Worm (Caenorhabditis elegans): ENCODE data around the gene F28F8.9.
A peak's percentile ranks its signal among the peaks of the same experiment; 100 is the strongest.

F28F8.9 gene

ce11 chrV:15563477-15563876 lies 15.0 kb downstream of the F28F8.9 start:
- TF ChIP-seq sup-37 (GFP tag; optimal IDR thresholded peaks at IDR 0.05) (no peak), fkh-10 (GFP tag; optimal IDR thresholded peaks at IDR 0.05) (peak; percentile 81)

ce11 chrV:15562541-15562940 lies 15.9 kb downstream of the F28F8.9 start:
- TF ChIP-seq lin-39 (tag; optimal IDR thresholded peaks at IDR 0.05) (no peak), egl-13 (tag; optimal IDR thresholded peaks at IDR 0.05) (no peak), aly-2 (tag; optimal IDR thresholded peaks at IDR 0.05) (no peak), unc-62 (GFP tag; optimal IDR thresholded peaks at IDR 0.05) (no peak), sptf-1 (tag; optimal IDR thresholded peaks at IDR 0.05) (no peak), nhr-28 (tag; optimal IDR thresholded peaks at IDR 0.05) (no peak), nhr-237 (tag; optimal IDR thresholded peaks at IDR 0.05) (no peak), grh-1 (GFP tag; IDR thresholded peaks at IDR 0.05) (no peak), mep-1 (tag; optimal IDR thresholded peaks at IDR 0.05) (no peak), C04F5.9 (tag; optimal IDR thresholded peaks at IDR 0.05) (no peak)

DNA sequence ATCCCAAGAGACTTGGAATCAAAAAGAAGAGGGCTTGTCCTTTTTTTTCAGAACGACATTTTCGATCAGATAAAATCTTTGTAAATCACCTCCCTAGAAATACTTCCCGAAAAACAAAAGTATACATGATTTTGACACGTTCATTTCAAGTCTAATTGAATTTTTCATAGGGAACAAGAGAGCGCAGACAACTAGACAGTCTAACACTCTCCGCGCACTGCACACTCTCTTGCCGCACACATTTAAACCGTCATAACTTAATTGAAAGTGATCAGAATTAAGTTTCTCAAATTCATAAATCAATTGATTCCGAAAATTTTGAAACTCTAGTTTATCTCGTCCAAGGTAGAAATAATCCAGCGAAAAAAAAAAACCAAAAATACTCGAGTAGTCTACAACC lies 18.7 kb downstream of the F28F8.9 start:
- no peak for TF ChIP-seq efl-1 (optimal IDR thresholded peaks at IDR 0.05)
- peak in 1 of 2 experiments; percentile 51 for TF ChIP-seq efl-1 (GFP tag; optimal IDR thresholded peaks at IDR 0.05 in 1 of 2)
- TF ChIP-seq lsy-2 (tag; optimal IDR thresholded peaks at IDR 0.05): no peak

- TF ChIP-seq sptf-1 (tag; optimal IDR thresholded peaks at IDR 0.05): no peak
- no peak for TF ChIP-seq efl-1 (optimal IDR thresholded peaks at IDR 0.05)
- TF ChIP-seq efl-1 (GFP tag; optimal IDR thresholded peaks at IDR 0.05 in 1 of 2): peak in 1 of 2 experiments; percentile 33
Observed at ce11 chrV:15559047-15559446, 19.4 kb downstream of the F28F8.9 start, which contains the start of gene acr-18. Gene acr-18, minus strand, starts transcription at chrV:15559147.

- TF ChIP-seq nhr-19 (GFP tag; conservative IDR thresholded peaks at IDR 0.05): peak; percentile 45
- TF ChIP-seq irx-1 (tag; optimal IDR thresholded peaks at IDR 0.05): no peak
- TF ChIP-seq lir-3 (tag; optimal IDR thresholded peaks at IDR 0.05; ENCODE audit: poor library complexity): no peak
- TF ChIP-seq isw-1 (GFP tag; IDR thresholded peaks at IDR 0.05): no peak
- no peak for TF ChIP-seq fkh-4 (tag; optimal IDR thresholded peaks at IDR 0.05; ENCODE audit: borderline replicate concordance)
- TF ChIP-seq unc-98 (GFP tag; IDR thresholded peaks at IDR 0.05): no peak
- no peak for TF ChIP-seq F16B12.6 (tag; optimal IDR thresholded peaks at IDR 0.05)
- TF ChIP-seq ets-5 (GFP tag; IDR thresholded peaks at IDR 0.05): no peak
- TF ChIP-seq hlh-4 (tag; optimal IDR thresholded peaks at IDR 0.05): no peak
- peak; percentile 43 for TF ChIP-seq fkh-8 (tag; optimal IDR thresholded peaks at IDR 0.05)
- TF ChIP-seq mep-1 (tag; optimal IDR thresholded peaks at IDR 0.05): peak; percentile 24
- TF ChIP-seq blmp-1 (tag; optimal IDR thresholded peaks at IDR 0.05): no peak
- no peak for TF ChIP-seq tlp-1 (tag; optimal IDR thresholded peaks at IDR 0.05)
- TF ChIP-seq mef-2 (tag; optimal IDR thresholded peaks at IDR 0.05): no peak
- peak; percentile 44 for TF ChIP-seq nhr-47 (tag; optimal IDR thresholded peaks at IDR 0.05)
- no peak for TF ChIP-seq mab-9 (GFP tag; IDR thresholded peaks at IDR 0.05)
- TF ChIP-seq lsy-2 (tag; optimal IDR thresholded peaks at IDR 0.05): peak in 1 of 2 experiments; percentile 22
- no peak for TF ChIP-seq ces-1 (GFP tag; optimal IDR thresholded peaks at IDR 0.05)
- no peak for TF ChIP-seq nhr-85 (tag)
- TF ChIP-seq snpc-4 (tag; optimal IDR thresholded peaks at IDR 0.05): no peak
- peak in 1 of 3 experiments; percentile 29 for TF ChIP-seq ceh-82 (tag; optimal IDR thresholded peaks at IDR 0.05)
- no peak for TF ChIP-seq swsn-7 (tag; optimal IDR thresholded peaks at IDR 0.05)
- no peak for TF ChIP-seq elt-2 (tag; optimal IDR thresholded peaks at IDR 0.05)
- no peak for TF ChIP-seq hlh-17 (GFP tag; optimal IDR thresholded peaks at IDR 0.05; ENCODE audit: borderline replicate concordance)
- no peak for TF ChIP-seq nhr-76 (tag; optimal IDR thresholded peaks at IDR 0.05)
- peak in 1 of 2 experiments; percentile 30 for TF ChIP-seq efl-1 (optimal IDR thresholded peaks at IDR 0.05)
- TF ChIP-seq efl-1 (GFP tag; optimal IDR thresholded peaks at IDR 0.05 in 1 of 2): peak; percentile 18 to 92
- TF ChIP-seq nhr-11 (tag; optimal IDR thresholded peaks at IDR 0.05): no peak
- TF ChIP-seq nhr-90 (tag; optimal IDR thresholded peaks at IDR 0.05; ENCODE audit: poor library complexity): no peak
- no peak for TF ChIP-seq C04F5.9 (tag; optimal IDR thresholded peaks at IDR 0.05)
- peak; percentile 32 for TF ChIP-seq skn-1 (tag; optimal IDR thresholded peaks at IDR 0.05)
- TF ChIP-seq mdl-1 (tag; optimal IDR thresholded peaks at IDR 0.05): peak in 1 of 2 experiments; percentile 12
- no peak for TF ChIP-seq elt-3 (tag; optimal IDR thresholded peaks at IDR 0.05)
- TF ChIP-seq nhr-28 (tag; optimal IDR thresholded peaks at IDR 0.05): no peak
- TF ChIP-seq ceh-63 (GFP tag; optimal IDR thresholded peaks at IDR 0.05): no peak
- TF ChIP-seq egl-13 (tag; optimal IDR thresholded peaks at IDR 0.05): no peak
- TF ChIP-seq unc-86 (tag; optimal IDR thresholded peaks at IDR 0.05): no peak
Observed at ce11 chrV:15553869-15554268, 24.6 kb downstream of the F28F8.9 start.
